Fruit fly (Drosophila melanogaster) whole organism, embryonic: ENCODE results near the gene CG4497.

Source experiments
- Adf1 ChIP-seq: fragments of 200-800 bp; sonication (Bioruptor generic); IDR thresholded peaks from 2 replicates; pipeline ENCODE4 v1.3.6; 2022; ENCODE audit warnings: missing biosample characterization, missing genetic modification characterization
- B-H2 ChIP-seq: fragments of 200-800 bp; sonication (Bioruptor generic); optimal IDR thresholded peaks from 2 replicates; lab custom pipeline; 2018; ENCODE audit warnings: missing biosample characterization, mild to moderate bottlenecking, missing genetic modification characterization
- Blimp-1 ChIP-seq: fragments of 200-800 bp; sonication (Bioruptor generic); optimal IDR thresholded peaks from 3 replicates; lab custom pipeline; 2018; ENCODE audit warnings: missing biosample characterization, missing genetic modification characterization, mild to moderate bottlenecking, moderate library complexity, missing genetic modification reagents
- CG10543 ChIP-seq: fragments of 200-800 bp; sonication (Bioruptor generic); optimal IDR thresholded peaks from 3 replicates; lab custom pipeline; 2017; ENCODE audit warnings: missing biosample characterization, mild to moderate bottlenecking, missing genetic modification characterization, moderate library complexity
- CG11456 ChIP-seq: fragments of 200-800 bp; sonication (Bioruptor generic); IDR thresholded peaks from 3 replicates; pipeline ENCODE4 v1.3.6; 2022; ENCODE audit warnings: missing biosample characterization, missing genetic modification characterization
- CG11560 ChIP-seq: fragments of 200-800 bp; sonication (Bioruptor generic); IDR thresholded peaks from 3 replicates; pipeline ENCODE4 v1.3.6; 2022; ENCODE audit warnings: missing biosample characterization, missing genetic modification characterization
- CG12769 ChIP-seq: fragments of 200-800 bp; sonication (Bioruptor generic); optimal IDR thresholded peaks from 2 replicates; lab custom pipeline; 2019; ENCODE audit warnings: missing biosample characterization, mild to moderate bottlenecking, missing genetic modification characterization, moderate library complexity
- CG14441 ChIP-seq: fragments of 200-800 bp; sonication (Bioruptor generic); IDR thresholded peaks from 2 replicates; pipeline ENCODE4 v1.3.6; 2022; ENCODE audit warnings: missing biosample characterization, missing genetic modification characterization
- CG14710 ChIP-seq: fragments of 200-800 bp; sonication (Bioruptor generic); optimal IDR thresholded peaks from 3 replicates; lab custom pipeline; 2019; ENCODE audit warnings: missing biosample characterization, mild to moderate bottlenecking, missing genetic modification characterization, moderate library complexity
- CG16779 ChIP-seq: fragments of 200-800 bp; sonication (Bioruptor generic); IDR thresholded peaks from 2 replicates; pipeline ENCODE4 v1.3.6; 2022; ENCODE audit warnings: missing biosample characterization, missing genetic modification characterization
- CG17359 ChIP-seq: fragments of 200-800 bp; sonication (Bioruptor generic); optimal IDR thresholded peaks from 3 replicates; lab custom pipeline; 2018; ENCODE audit warnings: missing biosample characterization, mild to moderate bottlenecking, missing genetic modification characterization, moderate library complexity
- CG1792 ChIP-seq: fragments of 200-800 bp; sonication (Bioruptor generic); optimal IDR thresholded peaks from 2 replicates; lab custom pipeline; 2016; ENCODE audit warnings: missing biosample characterization, missing genetic modification characterization
- CG2199 ChIP-seq: fragments of 200-800 bp; sonication (Bioruptor generic); IDR thresholded peaks from 3 replicates; pipeline ENCODE4 v1.3.6; 2022; ENCODE audit warnings: missing biosample characterization, missing genetic modification characterization
- CG31365 ChIP-seq: fragments of 200-800 bp; sonication (Bioruptor generic); optimal IDR thresholded peaks from 2 replicates; lab custom pipeline; 2018; ENCODE audit warnings: missing biosample characterization, mild to moderate bottlenecking, missing genetic modification characterization
- CG33213 ChIP-seq: fragments of 200-800 bp; sonication (Bioruptor generic); optimal IDR thresholded peaks from 3 replicates; lab custom pipeline; 2016; ENCODE audit warnings: missing biosample characterization, missing genetic modification characterization
- CG34224 ChIP-seq: fragments of 200-800 bp; sonication (Bioruptor generic); IDR thresholded peaks from 3 replicates; pipeline ENCODE4 v1.3.6; 2022; ENCODE audit warnings: missing biosample characterization, missing genetic modification characterization; ENCODE audit not compliant: partially characterized antibody
- CG6689 ChIP-seq: fragments of 200-800 bp; sonication (Bioruptor generic); IDR thresholded peaks from 2 replicates; pipeline ENCODE4 v1.3.6; 2022; ENCODE audit warnings: missing biosample characterization, missing genetic modification characterization
- CG7372 ChIP-seq: fragments of 200-800 bp; sonication (Bioruptor generic); IDR thresholded peaks from 2 replicates; pipeline ENCODE4 v1.3.6; 2022; ENCODE audit warnings: missing biosample characterization, missing genetic modification characterization
- CG9437 ChIP-seq: fragments of 200-800 bp; sonication (Bioruptor generic); optimal IDR thresholded peaks from 2 replicates; lab custom pipeline; 2018; ENCODE audit warnings: missing biosample characterization, mild to moderate bottlenecking, missing genetic modification characterization
- Camta ChIP-seq: fragments of 200-800 bp; sonication (Bioruptor generic); optimal IDR thresholded peaks from 2 replicates; lab custom pipeline; 2016; ENCODE audit warnings: missing biosample characterization, missing genetic modification characterization
- Dll ChIP-seq: fragments of 200-800 bp; sonication (Bioruptor generic); IDR thresholded peaks from 4 replicates; pipeline ENCODE4 v1.3.6; 2022; ENCODE audit warnings: missing biosample characterization, missing genetic modification characterization; ENCODE audit not compliant: partially characterized antibody
- Gug ChIP-seq: fragments of 200-800 bp; sonication (Bioruptor generic); IDR thresholded peaks from 4 replicates; pipeline ENCODE4 v1.3.6; 2022; ENCODE audit warnings: missing biosample characterization, missing genetic modification characterization
- HLH54F ChIP-seq: fragments of 200-800 bp; sonication (Bioruptor generic); optimal IDR thresholded peaks from 3 replicates; lab custom pipeline; 2016; ENCODE audit warnings: missing biosample characterization, missing genetic modification characterization
- Jarid2 ChIP-seq: fragments of 200-800 bp; sonication (Bioruptor generic); optimal IDR thresholded peaks from 3 replicates; lab custom pipeline; 2017; ENCODE audit warnings: mild to moderate bottlenecking, missing biosample characterization, missing genetic modification reagents, missing genetic modification characterization
- MBD-R2 ChIP-seq: fragments of 200-800 bp; sonication (Bioruptor generic); IDR thresholded peaks from 2 replicates; pipeline ENCODE4 v1.3.6; 2022; ENCODE audit warnings: missing biosample characterization, missing genetic modification characterization
- Myb ChIP-seq: fragments of 200-800 bp; sonication (Bioruptor generic); optimal IDR thresholded peaks from 2 replicates; lab custom pipeline; 2016; ENCODE audit warnings: missing biosample characterization, missing genetic modification characterization
- NC2α ChIP-seq: fragments of 200-800 bp; sonication (Bioruptor generic); optimal IDR thresholded peaks from 2 replicates; lab custom pipeline; 2016; ENCODE audit warnings: missing biosample characterization, missing genetic modification characterization
- NfI ChIP-seq: fragments of 200-800 bp; sonication (Bioruptor generic); optimal IDR thresholded peaks from 3 replicates; lab custom pipeline; 2018; ENCODE audit warnings: missing biosample characterization, mild to moderate bottlenecking, missing genetic modification characterization, moderate library complexity
- Ptx1 ChIP-seq: fragments of 200-800 bp; sonication (Bioruptor generic); IDR thresholded peaks from 2 replicates; pipeline ENCODE4 v1.3.6; 2022; ENCODE audit warnings: missing biosample characterization, missing genetic modification characterization
- Rfx ChIP-seq: fragments of 200-800 bp; sonication (Bioruptor generic); IDR thresholded peaks from 2 replicates; pipeline ENCODE4 v1.3.6; 2022; ENCODE audit warnings: missing biosample characterization, missing genetic modification characterization
- Scr ChIP-seq: fragments of 200-800 bp; sonication (Bioruptor generic); IDR thresholded peaks from 2 replicates; pipeline ENCODE4 v1.3.6; 2022; ENCODE audit warnings: missing biosample characterization, missing genetic modification characterization; ENCODE audit not compliant: partially characterized antibody
- crc ChIP-seq: fragments of 200-800 bp; sonication (Bioruptor generic); optimal IDR thresholded peaks from 2 replicates; lab custom pipeline; 2016; ENCODE audit warnings: missing biosample characterization, missing genetic modification characterization
- disco-r ChIP-seq: fragments of 200-800 bp; sonication (Bioruptor generic); optimal IDR thresholded peaks from 2 replicates; lab custom pipeline; 2016; ENCODE audit warnings: missing biosample characterization, missing genetic modification characterization
- en ChIP-seq: fragments of 200-800 bp; sonication (Bioruptor generic); optimal IDR thresholded peaks from 2 replicates; lab custom pipeline; 2016; ENCODE audit warnings: missing biosample characterization, missing genetic modification characterization
- eve ChIP-seq, 2 experiments: fragments of >200 bp; optimal IDR thresholded peaks; 2 replicates each; lab custom pipeline; 2017; ENCODE audit warnings: missing biosample characterization in 2 of 2, missing genetic modification characterization in 2 of 2
- fd102C ChIP-seq: fragments of 200-800 bp; sonication (Bioruptor generic); optimal IDR thresholded peaks from 2 replicates; lab custom pipeline; 2018; ENCODE audit warnings: missing biosample characterization, mild to moderate bottlenecking, missing genetic modification characterization, moderate library complexity
- fru ChIP-seq: fragments of >200 bp; optimal IDR thresholded peaks from 2 replicates; lab custom pipeline; 2017
- ftz-f1 ChIP-seq: fragments of 200-800 bp; sonication (Bioruptor generic); optimal IDR thresholded peaks from 2 replicates; lab custom pipeline; 2016; ENCODE audit warnings: missing biosample characterization, missing genetic modification characterization
- gro ChIP-seq: fragments of 200-800 bp; sonication (Bioruptor generic); optimal IDR thresholded peaks from 2 replicates; lab custom pipeline; 2016; ENCODE audit warnings: missing biosample characterization, missing genetic modification characterization
- gsb-n ChIP-seq: fragments of 200-800 bp; sonication (Bioruptor generic); optimal IDR thresholded peaks from 3 replicates; lab custom pipeline; 2018; ENCODE audit warnings: missing biosample characterization, mild to moderate bottlenecking, missing genetic modification characterization
- gt ChIP-seq: fragments of 200-800 bp; sonication (Bioruptor generic); IDR thresholded peaks from 2 replicates; pipeline ENCODE4 v1.3.6; 2022; ENCODE audit warnings: missing biosample characterization, missing genetic modification characterization
- lbe ChIP-seq: fragments of 200-800 bp; sonication (Bioruptor generic); optimal IDR thresholded peaks from 2 replicates; lab custom pipeline; 2016; ENCODE audit warnings: missing biosample characterization, mild to moderate bottlenecking, missing genetic modification characterization
- onecut ChIP-seq: fragments of 200-800 bp; sonication (Bioruptor generic); IDR thresholded peaks from 2 replicates; pipeline ENCODE4 v1.3.6; 2022; ENCODE audit warnings: missing biosample characterization, missing genetic modification characterization
- org-1 ChIP-seq: fragments of 200-800 bp; sonication (Bioruptor generic); optimal IDR thresholded peaks from 2 replicates; lab custom pipeline; 2017; ENCODE audit warnings: missing biosample characterization, missing genetic modification characterization
- salm ChIP-seq: fragments of 200-800 bp; sonication (Bioruptor generic); optimal IDR thresholded peaks from 2 replicates; lab custom pipeline; 2018; ENCODE audit warnings: missing biosample characterization, mild to moderate bottlenecking, missing genetic modification characterization
- schlank ChIP-seq: fragments of 200-800 bp; sonication (Bioruptor generic); optimal IDR thresholded peaks from 2 replicates; lab custom pipeline; 2018; ENCODE audit warnings: missing biosample characterization, mild to moderate bottlenecking, missing genetic modification characterization
- sim ChIP-seq: fragments of 200-800 bp; sonication (Bioruptor generic); IDR thresholded peaks from 2 replicates; pipeline ENCODE4 v1.3.6; 2022; ENCODE audit warnings: missing biosample characterization, missing genetic modification characterization
- ssp ChIP-seq: fragments of 200-800 bp; sonication (Bioruptor generic); IDR thresholded peaks from 2 replicates; pipeline ENCODE4 v1.3.6; 2022; ENCODE audit warnings: missing biosample characterization, missing genetic modification characterization
- usp ChIP-seq: fragments of >200 bp; optimal IDR thresholded peaks from 2 replicates; lab custom pipeline; 2017; ENCODE audit warnings: missing biosample characterization, missing genetic modification characterization
- vnd ChIP-seq: fragments of 200-800 bp; sonication (Bioruptor generic); IDR thresholded peaks from 3 replicates; pipeline ENCODE4 v1.3.6; 2022; ENCODE audit warnings: missing biosample characterization, missing genetic modification characterization; ENCODE audit not compliant: partially characterized antibody

Gene CG4497

dm6 chr2L:7194351-7195037 is at the start of gene CG4497 (continued):
- TF ChIP-seq onecut (GFP tag; lab: Robert Waterston, UW) (peak; percentile 88), Blimp-1 (GFP tag; lab: Kevin White, UChicago) (peak; percentile 87), Dll (GFP tag; lab: Robert Waterston, UW) (peak; percentile 69), usp (GFP tag; lab: Kevin White, UChicago) (no peak), MBD-R2 (GFP tag; lab: Robert Waterston, UW) (peak; percentile 93), CG17359 (tag; lab: Kevin White, UChicago) (peak; percentile 77), CG34224 (GFP tag; lab: Robert Waterston, UW) (peak; percentile 72), fd102C (peak; percentile 9), HLH54F (GFP tag; lab: Kevin White, UChicago) (peak; percentile 98), CG9437 (peak; percentile 78), NfI (GFP tag; lab: Kevin White, UChicago) (peak; percentile 91), CG11456 (GFP tag; lab: Robert Waterston, UW) (peak; percentile 91), CG6689 (GFP tag; lab: Robert Waterston, UW) (peak; percentile 94), schlank (tag; lab: Kevin White, UChicago) (peak; percentile 64), Scr (GFP tag; lab: Robert Waterston, UW) (peak; percentile 70), CG7372 (peak; percentile 96), CG12769 (tag; lab: Kevin White, UChicago) (peak; percentile 92), sim (no peak; the same call in 1 of the 2 replicates), Camta (GFP tag; lab: Kevin White, UChicago) (peak; percentile 92), salm (tag; lab: Kevin White, UChicago) (no peak), crc (GFP tag; lab: Kevin White, UChicago) (peak; percentile 58), gro (peak; percentile 92), gsb-n (tag; lab: Kevin White, UChicago) (peak; percentile 52), CG1792 (peak; percentile 98), fru (lab: Kevin White, UChicago) (no peak), NC2α (peak; percentile 88), lbe (GFP tag; lab: Kevin White, UChicago) (peak; percentile 84), CG2199 (GFP tag; lab: Robert Waterston, UW) (peak; percentile 66; the same call in 2 of the 3 replicates), Myb (peak; percentile 88), B-H2 (GFP tag; lab: Kevin White, UChicago) (peak; percentile 86), CG14710 (tag; lab: Kevin White, UChicago) (peak; percentile 91), Rfx (peak; percentile 97), Jarid2 (peak; percentile 54), CG16779 (GFP tag; lab: Robert Waterston, UW) (peak; percentile 85), CG10543 (peak; percentile 87), CG14441 (GFP tag; lab: Robert Waterston, UW) (peak; percentile 96), Ptx1 (GFP tag; lab: Robert Waterston, UW) (peak; percentile 97), gt (GFP tag; lab: Robert Waterston, UW) (peak; percentile 85), Adf1 (GFP tag; lab: Robert Waterston, UW) (peak; percentile 89), CG31365 (no peak), Gug (peak; percentile 90), CG33213 (GFP tag; lab: Kevin White, UChicago) (peak; percentile 94), disco-r (GFP tag; lab: Kevin White, UChicago) (peak; percentile 90), CG11560 (tag; lab: Robert Waterston, UW) (peak; percentile 89; the same call in 2 of the 3 replicates), org-1 (GFP tag; lab: Kevin White, UChicago) (peak; percentile 78), ssp (peak; percentile 91), vnd (GFP tag; lab: Robert Waterston, UW) (peak; percentile 89), en (GFP tag; lab: Kevin White, UChicago) (peak; percentile 86), eve (GFP tag; optimal IDR thresholded peaks at IDR 0.05; lab: Kevin White, UChicago) (peak in 1 of 2 experiments; percentile 90), ftz-f1 (GFP tag; lab: Kevin White, UChicago) (peak; percentile 62)
